Fruit fly (Drosophila melanogaster) whole organism, pupa: ENCODE data around the gene CG15880.
A peak's percentile ranks its signal among the peaks of the same experiment; 100 is the strongest.

Experiments
- CG10348 ChIP-seq: fragments of 200-800 bp; sonication (Bioruptor generic); IDR thresholded peaks from 2 replicates; pipeline ENCODE4 v1.3.6; 2022; ENCODE audit warnings: missing biosample characterization, missing genetic modification characterization
- CG12605 ChIP-seq: fragments of 200-800 bp; sonication (Bioruptor generic); IDR thresholded peaks from 2 replicates; pipeline ENCODE4 v1.3.6; 2022; ENCODE audit warnings: missing biosample characterization, missing genetic modification characterization
- CG13204 ChIP-seq: fragments of 200-800 bp; sonication (Bioruptor generic); optimal IDR thresholded peaks from 2 replicates; lab custom pipeline; 2018; ENCODE audit warnings: missing biosample characterization, mild to moderate bottlenecking, missing genetic modification characterization, moderate library complexity
- CG14655 ChIP-seq: fragments of 200-800 bp; sonication (Bioruptor generic); optimal IDR thresholded peaks from 3 replicates; lab custom pipeline; 2017; ENCODE audit warnings: mild to moderate bottlenecking, missing biosample characterization, missing genetic modification reagents, missing genetic modification characterization
- CG15710 ChIP-seq: fragments of 200-800 bp; sonication (Bioruptor generic); optimal IDR thresholded peaks from 2 replicates; lab custom pipeline; 2018; ENCODE audit warnings: missing biosample characterization, mild to moderate bottlenecking, missing genetic modification characterization, moderate library complexity
- CG17806 ChIP-seq: fragments of 200-800 bp; sonication (Bioruptor generic); optimal IDR thresholded peaks from 2 replicates; lab custom pipeline; 2018; ENCODE audit warnings: missing biosample characterization, mild to moderate bottlenecking, missing genetic modification characterization, moderate library complexity
- CG32121 ChIP-seq: fragments of 200-800 bp; sonication (Bioruptor generic); IDR thresholded peaks from 2 replicates; pipeline ENCODE4 v1.3.6; 2022; ENCODE audit warnings: missing biosample characterization, missing genetic modification characterization
- CG34367 ChIP-seq: fragments of 200-800 bp; sonication (Bioruptor generic); optimal IDR thresholded peaks from 2 replicates; lab custom pipeline; 2018; ENCODE audit warnings: missing biosample characterization, mild to moderate bottlenecking, missing genetic modification characterization
- CG4496 ChIP-seq: fragments of 200-800 bp; sonication (Bioruptor generic); IDR thresholded peaks from 3 replicates; pipeline ENCODE4 v1.3.6; 2022; ENCODE audit warnings: missing biosample characterization, missing genetic modification characterization
- CG8159 ChIP-seq: fragments of 200-800 bp; sonication (Bioruptor generic); optimal IDR thresholded peaks from 3 replicates; lab custom pipeline; 2018; ENCODE audit warnings: missing biosample characterization, mild to moderate bottlenecking, missing genetic modification characterization, moderate library complexity
- CG8301 ChIP-seq: fragments of 200-800 bp; sonication (Bioruptor generic); optimal IDR thresholded peaks from 2 replicates; lab custom pipeline; 2018; ENCODE audit warnings: missing biosample characterization, mild to moderate bottlenecking, missing genetic modification characterization
- CG9948 ChIP-seq: fragments of 200-800 bp; sonication (Bioruptor generic); optimal IDR thresholded peaks from 2 replicates; lab custom pipeline; 2018; ENCODE audit warnings: missing biosample characterization, mild to moderate bottlenecking, missing genetic modification characterization, moderate library complexity
- D1 ChIP-seq: fragments of 200-800 bp; sonication (Bioruptor generic); optimal IDR thresholded peaks from 2 replicates; lab custom pipeline; 2018; ENCODE audit warnings: missing biosample characterization, mild to moderate bottlenecking, missing genetic modification characterization, moderate library complexity
- EcR ChIP-seq: fragments of 200-800 bp; sonication (Bioruptor generic); optimal IDR thresholded peaks from 3 replicates; lab custom pipeline; 2019; ENCODE audit warnings: missing biosample characterization, missing genetic modification characterization, mild to moderate bottlenecking, moderate library complexity, missing genetic modification reagents
- Ets98B ChIP-seq: fragments of 200-800 bp; sonication (Bioruptor generic); IDR thresholded peaks from 2 replicates; pipeline ENCODE4 v1.3.6; 2022; ENCODE audit warnings: missing biosample characterization, missing genetic modification characterization
- Pif1A ChIP-seq: fragments of 200-800 bp; sonication (Bioruptor generic); optimal IDR thresholded peaks from 3 replicates; lab custom pipeline; 2016; ENCODE audit warnings: missing biosample characterization, missing genetic modification characterization
- Pif1B ChIP-seq: fragments of 200-800 bp; sonication (Bioruptor generic); optimal IDR thresholded peaks from 3 replicates; lab custom pipeline; 2016; ENCODE audit warnings: missing biosample characterization, missing genetic modification characterization
- Snoo ChIP-seq: fragments of 200-800 bp; sonication (Bioruptor generic); optimal IDR thresholded peaks from 3 replicates; lab custom pipeline; 2017; ENCODE audit warnings: missing biosample characterization, mild to moderate bottlenecking, missing genetic modification characterization, inconsistent platforms
- fd96Ca ChIP-seq: fragments of 200-800 bp; sonication (Bioruptor generic); IDR thresholded peaks from 3 replicates; pipeline ENCODE4 v1.3.6; 2022; ENCODE audit warnings: missing biosample characterization, missing genetic modification characterization
- gl ChIP-seq: fragments of 200-800 bp; sonication (Bioruptor generic); optimal IDR thresholded peaks from 2 replicates; lab custom pipeline; 2018; ENCODE audit warnings: missing biosample characterization, mild to moderate bottlenecking, missing genetic modification characterization
- rn ChIP-seq: fragments of 200-800 bp; sonication (Bioruptor generic); IDR thresholded peaks from 2 replicates; pipeline ENCODE4 v1.3.6; 2022; ENCODE audit warnings: missing biosample characterization, missing genetic modification characterization

The CG15880 gene

dm6 chr2L:817850-818249, at the start of gene CG15880:
Gene CG15880 (minus strand): TSS chr2L:817950.
- TF ChIP-seq gl (no peak), EcR (no peak)

- no peak for TF ChIP-seq D1 (tag; lab: Kevin White, UChicago)
- TF ChIP-seq CG14655 = peak; percentile 90
- TF ChIP-seq CG8159 (tag; lab: Kevin White, UChicago) = peak; percentile 85
- TF ChIP-seq Pif1B (GFP tag; lab: Kevin White, UChicago) = peak; percentile 91
- peak; percentile 95 for TF ChIP-seq Ets98B (GFP tag; lab: Robert Waterston, UW)
- peak; percentile 4 for TF ChIP-seq EcR
- TF ChIP-seq CG17806 (tag; lab: Kevin White, UChicago) = peak; percentile 86
- TF ChIP-seq CG32121 (GFP tag; lab: Robert Waterston, UW) = peak; percentile 93
- peak; percentile 91 for TF ChIP-seq Snoo (tag; lab: Kevin White, UChicago)
- TF ChIP-seq gl = peak; percentile 62
- peak; percentile 80 for TF ChIP-seq CG9948 (tag; lab: Kevin White, UChicago)
- peak; percentile 81 for TF ChIP-seq CG34367
- TF ChIP-seq CG15710 = peak; percentile 91
- TF ChIP-seq Pif1A (GFP tag; lab: Kevin White, UChicago) = peak; percentile 93
- TF ChIP-seq CG4496 (GFP tag; lab: Robert Waterston, UW) = peak; percentile 97
- peak; percentile 86 for TF ChIP-seq CG10348
- peak; percentile 79 for TF ChIP-seq rn (GFP tag; lab: Robert Waterston, UW)
- peak; percentile 63 for TF ChIP-seq CG13204 (GFP tag; lab: Kevin White, UChicago)
- peak; percentile 91 for TF ChIP-seq CG8301 (tag; lab: Kevin White, UChicago)
- TF ChIP-seq fd96Ca = peak; percentile 94
- TF ChIP-seq CG12605 (GFP tag; lab: Robert Waterston, UW) = peak; percentile 93
Measured at dm6 chr2L:866950-867744, 49.4 kb upstream of the CG15880 start.

- TF ChIP-seq CG14655 (peak; percentile 96), rn (GFP tag; lab: Robert Waterston, UW) (peak; percentile 97), fd96Ca (peak; percentile 98), Pif1A (GFP tag; lab: Kevin White, UChicago) (peak; percentile 98), Pif1B (GFP tag; lab: Kevin White, UChicago) (peak; percentile 97), CG12605 (GFP tag; lab: Robert Waterston, UW) (peak; percentile 96), CG32121 (GFP tag; lab: Robert Waterston, UW) (peak; percentile 97), CG15710 (peak; percentile 95), gl (peak; percentile 92), CG34367 (peak; percentile 95), CG8301 (tag; lab: Kevin White, UChicago) (peak; percentile 93), CG13204 (GFP tag; lab: Kevin White, UChicago) (peak; percentile 85), D1 (tag; lab: Kevin White, UChicago) (no peak), CG9948 (tag; lab: Kevin White, UChicago) (peak; percentile 94), CG8159 (tag; lab: Kevin White, UChicago) (peak; percentile 95), CG10348 (peak; percentile 87), EcR (peak; percentile 89), CG17806 (tag; lab: Kevin White, UChicago) (peak; percentile 95), Snoo (tag; lab: Kevin White, UChicago) (peak; percentile 97), CG4496 (GFP tag; lab: Robert Waterston, UW) (peak; percentile 98), Ets98B (GFP tag; lab: Robert Waterston, UW) (peak; percentile 98)
Measured at dm6 chr2L:865851-866250, 48.1 kb upstream of the CG15880 start.

dm6 chr2L:859897-860296, 42.1 kb upstream of the CG15880 start, which contains the start of gene CG13950:
Gene CG13950 (plus strand): TSS chr2L:860197.
- no peak for TF ChIP-seq rn (GFP tag; lab: Robert Waterston, UW)
- no peak for TF ChIP-seq CG12605 (GFP tag; lab: Robert Waterston, UW)
- TF ChIP-seq fd96Ca = no peak

- no peak for TF ChIP-seq fd96Ca
- TF ChIP-seq Ets98B (GFP tag; lab: Robert Waterston, UW) = no peak
- TF ChIP-seq CG10348 = no peak
- no peak for TF ChIP-seq CG9948 (tag; lab: Kevin White, UChicago)
- no peak for TF ChIP-seq CG4496 (GFP tag; lab: Robert Waterston, UW)
- no peak for TF ChIP-seq CG34367
- TF ChIP-seq CG13204 (GFP tag; lab: Kevin White, UChicago) = no peak
- TF ChIP-seq gl = no peak
- peak; percentile 25 for TF ChIP-seq CG15710
- peak; percentile 6 for TF ChIP-seq CG8159 (tag; lab: Kevin White, UChicago)
- TF ChIP-seq CG32121 (GFP tag; lab: Robert Waterston, UW) = no peak
- TF ChIP-seq rn (GFP tag; lab: Robert Waterston, UW) = no peak
- TF ChIP-seq Snoo (tag; lab: Kevin White, UChicago) = no peak
- TF ChIP-seq CG17806 (tag; lab: Kevin White, UChicago) = no peak
- TF ChIP-seq EcR = no peak
- no peak for TF ChIP-seq CG8301 (tag; lab: Kevin White, UChicago)
Measured at dm6 chr2L:857897-858517, 40.3 kb upstream of the CG15880 start.
